Fruit fly (Drosophila melanogaster) Kc167 (cell line): ENCODE results near the gene CG9154.

ENCODE experiments used
- Myc ChIP-seq: fragments of >200 bp; optimal IDR thresholded peaks from 2 replicates; lab custom pipeline; 2017; ENCODE audit warnings: missing external identifiers
- Sin3A ChIP-seq: fragments of >200 bp; optimal IDR thresholded peaks from 2 replicates; lab custom pipeline; 2018; ENCODE audit warnings: missing external identifiers
- insv ChIP-seq: fragments of >200 bp; optimal IDR thresholded peaks from 3 replicates; lab custom pipeline; 2018; ENCODE audit warnings: missing external identifiers
- psq ChIP-seq: fragments of >200 bp; optimal IDR thresholded peaks from 2 replicates; lab custom pipeline; 2017; ENCODE audit warnings: missing external identifiers

- TF ChIP-seq insv (lab: Kevin White, UChicago), result no peak
- TF ChIP-seq Sin3A, result no peak
- no peak for TF ChIP-seq Myc (lab: Kevin White, UChicago)
- TF ChIP-seq psq (lab: Kevin White, UChicago), result no peak
Measured at dm6 chr2L:6078757-6079351, 8.4 kb upstream of the CG9154 start.
